Worm (Caenorhabditis elegans): Measurements from ENCODE around the gene F26G1.15.

DNA sequence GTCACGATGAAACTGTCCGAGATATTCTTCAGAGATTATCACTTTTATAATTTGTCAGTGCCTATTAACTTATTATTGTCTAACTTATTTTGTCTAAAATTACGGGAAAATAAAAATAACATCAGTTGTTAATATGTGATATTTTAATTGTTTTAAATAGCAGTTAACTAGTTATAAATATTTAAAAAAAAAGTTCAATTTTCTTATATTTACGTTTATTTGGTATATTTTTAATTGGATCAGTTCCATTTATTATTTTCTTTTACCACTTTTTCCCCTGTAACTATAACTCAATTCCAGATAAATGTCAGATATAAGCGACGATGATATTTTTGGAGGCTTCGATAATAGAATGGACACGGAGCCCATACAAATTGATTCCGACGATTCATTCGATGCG, 5.4 kb downstream of the F26G1.15 start, which contains the start of gene C33F10.4:
- TF ChIP-seq egl-27 (tag; optimal IDR thresholded peaks at IDR 0.05) = no peak
- no peak for TF ChIP-seq pqm-1 (tag; optimal IDR thresholded peaks at IDR 0.05)
- TF ChIP-seq ztf-11 (tag; optimal IDR thresholded peaks at IDR 0.05) = no peak
- no peak for TF ChIP-seq ceh-9 (tag; optimal IDR thresholded peaks at IDR 0.05)
- no peak for TF ChIP-seq nhr-77 (tag; optimal IDR thresholded peaks at IDR 0.05)
- no peak for TF ChIP-seq nhr-43 (tag; optimal IDR thresholded peaks at IDR 0.05; ENCODE audit: poor library complexity, severe bottlenecking)
- no peak for TF ChIP-seq fkh-10 (GFP tag; optimal IDR thresholded peaks at IDR 0.05)
- no peak for TF ChIP-seq elt-3 (tag; optimal IDR thresholded peaks at IDR 0.05)
- TF ChIP-seq unc-62 (GFP tag; optimal IDR thresholded peaks at IDR 0.05) = no peak
- no peak for TF ChIP-seq unc-39 (tag; optimal IDR thresholded peaks at IDR 0.05)
- no peak for TF ChIP-seq R02D3.7 (tag; optimal IDR thresholded peaks at IDR 0.05)
- no peak for TF ChIP-seq skn-1 (tag; optimal IDR thresholded peaks at IDR 0.05)
- no peak for TF ChIP-seq ceh-28 (tag; optimal IDR thresholded peaks at IDR 0.05)
